Worm (Caenorhabditis elegans) whole organism, L4 larva: ENCODE measurements around the gene T02H6.3.

Experiments used
- D1046.2 ChIP-seq: fragments of 200-800 bp; sonication (Bioruptor generic); IDR thresholded peaks from 2 replicates; pipeline ENCODE4 v1.3.6; 2022; ENCODE audit warnings: missing genetic modification characterization, missing compliant biosample characterization
- F26F4.8 ChIP-seq: fragments of 200-800 bp; sonication (Bioruptor generic); conservative IDR thresholded peaks from 2 replicates; pipeline ENCODE4 v1.3.6; 2022; ENCODE audit warnings: missing genetic modification characterization, missing compliant biosample characterization
- F37D6.2 ChIP-seq: sonication (generic microtip); optimal IDR thresholded peaks from 2 replicates; lab custom pipeline; 2016; ENCODE audit warnings: mild to moderate bottlenecking, missing genetic modification characterization, missing compliant biosample characterization
- F49E8.2 ChIP-seq: sonication (generic microtip); optimal IDR thresholded peaks from 2 replicates; lab custom pipeline; 2016; ENCODE audit warnings: missing compliant biosample characterization, mild to moderate bottlenecking, missing genetic modification characterization, borderline replicate concordance
- T26A8.4 ChIP-seq: fragments of 200-800 bp; sonication (Bioruptor generic); IDR thresholded peaks from 2 replicates; pipeline ENCODE4 v1.3.6; 2022; ENCODE audit warnings: missing genetic modification characterization, missing compliant biosample characterization
- Y5F2A.4 ChIP-seq: fragments of 200-800 bp; sonication (Bioruptor generic); optimal IDR thresholded peaks from 2 replicates; lab custom pipeline; 2018; ENCODE audit warnings: mild to moderate bottlenecking, missing genetic modification characterization, missing compliant biosample characterization
- aha-1 ChIP-seq: fragments of 150-350 bp; peaks from one replicate; lab custom pipeline; 2014; ENCODE audit warnings: missing biosample characterization, missing genetic modification characterization
- aly-2 ChIP-seq: sonication (generic microtip); optimal IDR thresholded peaks from 2 replicates; lab custom pipeline; 2018; ENCODE audit warnings: missing biosample characterization, missing genetic modification characterization
- ceh-20 ChIP-seq: fragments of 200-800 bp; sonication (Bioruptor generic); IDR thresholded peaks from 2 replicates; pipeline ENCODE4 v1.3.6; 2022; ENCODE audit warnings: missing genetic modification reagents, missing genetic modification characterization, missing compliant biosample characterization
- ctbp-1 ChIP-seq: fragments of 200-800 bp; sonication (Bioruptor generic); IDR thresholded peaks from 2 replicates; pipeline ENCODE4 v1.3.6; 2022; ENCODE audit warnings: missing genetic modification reagents, missing genetic modification characterization, missing compliant biosample characterization
- daf-12 ChIP-seq: fragments of 150-350 bp; optimal IDR thresholded peaks from 2 replicates; lab custom pipeline; 2014; ENCODE audit warnings: missing biosample characterization, missing genetic modification reagents, missing genetic modification characterization
- daf-19 ChIP-seq: fragments of 200-800 bp; sonication (Bioruptor generic); conservative IDR thresholded peaks from 2 replicates; pipeline ENCODE4 v1.3.6; 2022; ENCODE audit warnings: missing genetic modification characterization, missing compliant biosample characterization
- dmd-6 ChIP-seq: fragments of 200-800 bp; sonication (Bioruptor generic); IDR thresholded peaks from 2 replicates; pipeline ENCODE4 v1.3.6; 2022; ENCODE audit warnings: missing genetic modification reagents, missing genetic modification characterization, missing compliant biosample characterization
- duxl-1 ChIP-seq: sonication (generic microtip); optimal IDR thresholded peaks from 2 replicates; lab custom pipeline; 2016; ENCODE audit warnings: mild to moderate bottlenecking, missing genetic modification characterization, moderate library complexity, missing compliant biosample characterization; ENCODE audit not compliant: poor library complexity
- egl-27 ChIP-seq: sonication (generic microtip); optimal IDR thresholded peaks from 3 replicates; lab custom pipeline; 2017; ENCODE audit warnings: missing biosample characterization, missing genetic modification reagents, missing genetic modification characterization
- egl-43 ChIP-seq: fragments of 200-800 bp; sonication (Bioruptor generic); IDR thresholded peaks from 2 replicates; pipeline ENCODE4 v1.3.6; 2022; ENCODE audit warnings: missing genetic modification reagents, missing genetic modification characterization, missing compliant biosample characterization
- fkh-10 ChIP-seq: fragments of 150-350 bp; optimal IDR thresholded peaks from 2 replicates; lab custom pipeline; 2014; ENCODE audit warnings: missing biosample characterization, missing genetic modification reagents, missing genetic modification characterization
- jun-1 ChIP-seq: fragments of 150-350 bp; optimal IDR thresholded peaks from 2 replicates; lab custom pipeline; 2014; ENCODE audit warnings: missing biosample characterization, missing genetic modification reagents, missing genetic modification characterization
- lin-13 ChIP-seq: fragments of 150-350 bp; optimal IDR thresholded peaks from 2 replicates; lab custom pipeline; 2014; ENCODE audit warnings: missing biosample characterization, missing genetic modification reagents, missing genetic modification characterization
- lin-39 ChIP-seq: fragments of 150-350 bp; optimal IDR thresholded peaks from 2 replicates; lab custom pipeline; 2014; ENCODE audit warnings: missing biosample characterization, missing genetic modification reagents, missing genetic modification characterization
- lsy-2 ChIP-seq, 2 experiments: fragments of 150-350 bp in 1 of 2; sonication (generic microtip) in 1 of 2; optimal IDR thresholded peaks; 2 replicates each; lab custom pipeline; 2014 to 2017; ENCODE audit warnings: missing biosample characterization in 2 of 2, missing genetic modification characterization in 2 of 2
- madf-9 ChIP-seq: fragments of 200-800 bp; sonication (Bioruptor generic); conservative IDR thresholded peaks from 2 replicates; pipeline ENCODE4 v1.3.6; 2022; ENCODE audit warnings: missing genetic modification reagents, missing genetic modification characterization, missing compliant biosample characterization
- mes-2 ChIP-seq: sonication (generic microtip); optimal IDR thresholded peaks from 2 replicates; lab custom pipeline; 2016; ENCODE audit warnings: missing genotype, mild to moderate bottlenecking, missing genetic modification characterization, missing compliant biosample characterization; ENCODE audit not compliant: poor library complexity, severe bottlenecking
- mxl-2 ChIP-seq: fragments of 200-800 bp; sonication (Bioruptor generic); conservative IDR thresholded peaks from 2 replicates; pipeline ENCODE4 v1.3.6; 2022; ENCODE audit warnings: missing genetic modification reagents, missing genetic modification characterization, missing compliant biosample characterization
- nhr-237 ChIP-seq: sonication (generic microtip); optimal IDR thresholded peaks from 2 replicates; lab custom pipeline; 2017; ENCODE audit warnings: missing biosample characterization, missing genetic modification characterization
- nhr-28 ChIP-seq: fragments of 150-350 bp; optimal IDR thresholded peaks from 2 replicates; lab custom pipeline; 2014; ENCODE audit warnings: missing biosample characterization, missing genetic modification characterization
- nhr-42 ChIP-seq: fragments of 200-800 bp; sonication (Bioruptor generic); IDR thresholded peaks from 2 replicates; pipeline ENCODE4 v1.3.6; 2022; ENCODE audit warnings: missing genetic modification characterization, missing compliant biosample characterization
- nhr-48 ChIP-seq: sonication (generic microtip); optimal IDR thresholded peaks from 2 replicates; lab custom pipeline; 2016; ENCODE audit warnings: mild to moderate bottlenecking, missing genetic modification characterization, missing compliant biosample characterization
- set-16 ChIP-seq: fragments of 200-800 bp; sonication (Bioruptor generic); IDR thresholded peaks from 2 replicates; pipeline ENCODE4 v1.3.6; 2022; ENCODE audit warnings: missing genetic modification reagents, missing genetic modification characterization, missing compliant biosample characterization
- snpc-1.2 ChIP-seq: fragments of 200-800 bp; sonication (Bioruptor generic); IDR thresholded peaks from 2 replicates; pipeline ENCODE4 v1.3.6; 2022; ENCODE audit warnings: missing genetic modification reagents, missing genetic modification characterization, missing compliant biosample characterization
- tag-97 ChIP-seq: fragments of 200-800 bp; sonication (Bioruptor generic); IDR thresholded peaks from 2 replicates; pipeline ENCODE4 v1.3.6; 2022; ENCODE audit warnings: missing genetic modification characterization, missing compliant biosample characterization
- tra-1 ChIP-seq: fragments of 200-800 bp; sonication (Bioruptor generic); IDR thresholded peaks from 2 replicates; pipeline ENCODE4 v1.3.6; 2022; ENCODE audit warnings: missing genetic modification reagents, missing genetic modification characterization, missing compliant biosample characterization
- unc-130 ChIP-seq: sonication (generic microtip); optimal IDR thresholded peaks from 2 replicates; lab custom pipeline; 2016; ENCODE audit warnings: missing genetic modification reagents, missing genetic modification characterization, missing compliant biosample characterization
- unc-62 ChIP-seq, 3 experiments: fragments of 150-350 bp in 1 of 3; sonication (generic microtip); optimal IDR thresholded peaks in 2 of 3; peaks in 1 of 3; 1 replicate in 1 of 3; 2 replicates in 2 of 3; lab custom pipeline; 2014 to 2017; ENCODE audit warnings: missing biosample characterization in 3 of 3, missing genetic modification characterization in 3 of 3, missing genetic modification reagents in 3 of 3, missing genotype in 1 of 3
- vab-7 ChIP-seq: fragments of 200-800 bp; sonication (Bioruptor generic); IDR thresholded peaks from 2 replicates; pipeline ENCODE4 v1.3.6; 2022; ENCODE audit warnings: missing genetic modification reagents, missing genetic modification characterization, missing compliant biosample characterization
- zag-1 ChIP-seq: fragments of 150-350 bp; optimal IDR thresholded peaks from 2 replicates; lab custom pipeline; 2014; ENCODE audit warnings: missing biosample characterization, missing genetic modification characterization
- zfp-2 ChIP-seq: sonication (generic microtip); optimal IDR thresholded peaks from 2 replicates; lab custom pipeline; 2016; ENCODE audit warnings: mild to moderate bottlenecking, missing genetic modification characterization, missing compliant biosample characterization
- zip-2 ChIP-seq: fragments of 150-350 bp; optimal IDR thresholded peaks from 2 replicates; lab custom pipeline; 2014; ENCODE audit warnings: missing biosample characterization, missing genetic modification characterization
- ztf-7 ChIP-seq: fragments of 150-350 bp; optimal IDR thresholded peaks from 2 replicates; lab custom pipeline; 2014; ENCODE audit warnings: missing biosample characterization, missing genetic modification characterization

The T02H6.3 gene

DNA sequence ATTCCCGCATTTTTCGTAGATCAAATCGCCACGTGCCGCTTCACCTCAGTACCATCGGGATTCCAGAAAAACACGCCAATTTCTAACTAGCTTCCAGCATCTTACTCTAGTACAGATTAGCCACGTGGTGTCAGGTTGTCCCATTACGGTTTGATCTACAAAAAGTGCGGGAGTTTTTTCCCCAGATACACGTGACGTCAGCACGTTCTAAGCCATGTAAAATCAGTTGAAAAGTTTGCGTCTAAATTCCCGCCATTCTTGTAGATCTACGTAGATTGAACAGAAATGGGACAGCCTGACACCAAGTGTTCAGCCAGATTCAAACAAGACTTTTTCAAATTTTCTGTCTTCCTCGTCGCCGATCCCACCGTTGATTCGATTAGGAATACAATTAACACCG lies 13.1 kb upstream of the T02H6.3 start, which contains the start of gene T02H6.9:
TSS of gene T02H6.9 (plus strand) at position 301 of the 400 bp plus-strand sequence.
- TF ChIP-seq aha-1 (no peak), F49E8.2 (tag; lab: Kevin White, UChicago) (no peak), lsy-2 (tag; optimal IDR thresholded peaks at IDR 0.05; lab: Kevin White, UChicago) (no peak), jun-1 (tag; lab: Kevin White, UChicago) (no peak), nhr-48 (tag; lab: Kevin White, UChicago) (no peak), lin-39 (tag; lab: Kevin White, UChicago) (no peak), zfp-2 (tag; lab: Kevin White, UChicago) (no peak), aly-2 (tag; lab: Kevin White, UChicago) (no peak)

DNA sequence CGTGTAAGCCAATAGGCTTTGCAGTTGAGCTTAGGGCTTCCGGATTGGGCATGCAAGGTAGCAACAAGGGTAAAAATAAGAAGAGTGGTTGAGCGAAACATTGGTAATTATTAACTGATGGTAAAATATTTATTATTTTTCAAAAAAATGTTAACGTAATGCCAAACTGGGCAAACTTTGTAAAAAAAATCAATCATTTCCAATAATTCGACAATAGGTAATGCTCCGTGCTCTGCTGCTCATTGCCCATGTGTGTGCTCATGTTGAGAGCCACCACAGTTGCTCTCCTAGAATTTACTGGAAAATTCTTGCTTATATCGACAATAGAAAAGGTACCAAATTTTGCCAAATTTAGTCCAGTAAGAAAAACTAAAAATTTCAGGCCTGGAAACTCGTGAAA lies 11.0 kb upstream of the T02H6.3 start, which contains the start of the genes T02H6.10 and T02H6.8:
TSS of gene T02H6.10 (minus strand) at position 101 of the 400 bp plus-strand sequence.
TSS of gene T02H6.8 (plus strand) at position 221 of the 400 bp plus-strand sequence.
- TF ChIP-seq lsy-2 (tag; optimal IDR thresholded peaks at IDR 0.05; lab: Kevin White, UChicago): no peak
- TF ChIP-seq dmd-6: no peak
- TF ChIP-seq unc-62 (GFP tag; optimal IDR thresholded peaks at IDR 0.05 in 1 of 2; lab: Kevin White, UChicago): no peak
- no peak for TF ChIP-seq unc-62 (tag; optimal IDR thresholded peaks at IDR 0.05; lab: Kevin White, UChicago)
- TF ChIP-seq Y5F2A.4 (GFP tag; lab: Kevin White, UChicago): no peak
- no peak for TF ChIP-seq fkh-10 (GFP tag; lab: Kevin White, UChicago)
- TF ChIP-seq nhr-42 (GFP tag; lab: Robert Waterston, UW): no peak
- no peak for TF ChIP-seq mxl-2 (GFP tag; lab: Robert Waterston, UW)
- no peak for TF ChIP-seq zip-2 (tag; lab: Kevin White, UChicago)
- TF ChIP-seq snpc-1.2 (GFP tag; lab: Robert Waterston, UW): no peak

ce11 chrII:682326-682725 lies 9.3 kb upstream of the T02H6.3 start, which contains the start of gene T02H6.7:
Gene T02H6.7, plus strand, starts transcription at chrII:682626.
- TF ChIP-seq D1046.2 (no peak), tra-1 (no peak), egl-43 (GFP tag; lab: Robert Waterston, UW) (no peak), daf-12 (tag; lab: Kevin White, UChicago) (no peak), nhr-28 (no peak), egl-27 (tag; lab: Kevin White, UChicago) (no peak), jun-1 (tag; lab: Kevin White, UChicago) (no peak), ztf-7 (tag; lab: Kevin White, UChicago) (no peak), lin-13 (no peak), aha-1 (no peak), mes-2 (tag; lab: Kevin White, UChicago) (no peak), daf-19 (GFP tag; lab: Robert Waterston, UW) (no peak), madf-9 (GFP tag; lab: Robert Waterston, UW) (no peak), F26F4.8 (GFP tag; lab: Robert Waterston, UW) (no peak), set-16 (GFP tag; lab: Robert Waterston, UW) (no peak), nhr-237 (tag; lab: Kevin White, UChicago) (no peak)

ce11 chrII:683467-683866 lies 8.2 kb upstream of the T02H6.3 start, which contains the start of gene T02H6.6:
Gene T02H6.6, plus strand, starts transcription at chrII:683767.
- TF ChIP-seq zag-1 (tag; lab: Kevin White, UChicago) (no peak), T26A8.4 (GFP tag; lab: Robert Waterston, UW) (no peak), nhr-28 (no peak), unc-130 (GFP tag; lab: Kevin White, UChicago) (no peak), F37D6.2 (tag; lab: Kevin White, UChicago) (no peak), tag-97 (no peak), zfp-2 (tag; lab: Kevin White, UChicago) (no peak), ceh-20 (GFP tag; lab: Robert Waterston, UW) (no peak), vab-7 (no peak), lin-13 (no peak), duxl-1 (tag; lab: Kevin White, UChicago) (no peak), daf-19 (GFP tag; lab: Robert Waterston, UW) (no peak), ctbp-1 (GFP tag; lab: Robert Waterston, UW) (no peak)
